Worm (Caenorhabditis elegans) whole organism, early embryonic: ENCODE results near the gene C43F9.7.

Experiments used
- F13C5.2 ChIP-seq: sonication (generic microtip); optimal IDR thresholded peaks from 2 replicates; lab custom pipeline; 2017; ENCODE audit warnings: mild to moderate bottlenecking, missing genetic modification characterization, inconsistent platforms, missing compliant biosample characterization
- aly-1 ChIP-seq: sonication (generic microtip); optimal IDR thresholded peaks from 2 replicates; lab custom pipeline; 2016; ENCODE audit warnings: missing genetic modification characterization, missing compliant biosample characterization
- ama-1 ChIP-seq: fragments of 150-350 bp; optimal IDR thresholded peaks from 2 replicates; lab custom pipeline; 2014
- ceh-13 ChIP-seq: fragments of 200-800 bp; sonication (Bioruptor generic); optimal IDR thresholded peaks from 2 replicates; lab custom pipeline; 2018; ENCODE audit warnings: mild to moderate bottlenecking, missing genetic modification characterization, missing compliant biosample characterization
- ceh-36 ChIP-seq: sonication (generic microtip); optimal IDR thresholded peaks from 2 replicates; lab custom pipeline; 2016; ENCODE audit warnings: missing genetic modification characterization, inconsistent platforms, missing compliant biosample characterization
- flt-1 ChIP-seq: fragments of 200-800 bp; sonication (Bioruptor generic); IDR thresholded peaks from 2 replicates; pipeline ENCODE4 v1.3.6; 2022; ENCODE audit warnings: missing genetic modification characterization, missing compliant biosample characterization
- scrt-1 ChIP-seq: fragments of 200-800 bp; sonication (Bioruptor generic); IDR thresholded peaks from 2 replicates; pipeline ENCODE4 v1.3.6; 2022; ENCODE audit warnings: missing genetic modification characterization, missing compliant biosample characterization
- tbx-37 ChIP-seq: fragments of 200-800 bp; sonication (Bioruptor generic); conservative IDR thresholded peaks from 2 replicates; pipeline ENCODE4 v1.3.6; 2022; ENCODE audit warnings: missing genetic modification reagents, missing genetic modification characterization, missing compliant biosample characterization
- tra-4 ChIP-seq: sonication (generic microtip); optimal IDR thresholded peaks from 2 replicates; lab custom pipeline; 2017; ENCODE audit warnings: missing genetic modification characterization, missing compliant biosample characterization

DNA sequence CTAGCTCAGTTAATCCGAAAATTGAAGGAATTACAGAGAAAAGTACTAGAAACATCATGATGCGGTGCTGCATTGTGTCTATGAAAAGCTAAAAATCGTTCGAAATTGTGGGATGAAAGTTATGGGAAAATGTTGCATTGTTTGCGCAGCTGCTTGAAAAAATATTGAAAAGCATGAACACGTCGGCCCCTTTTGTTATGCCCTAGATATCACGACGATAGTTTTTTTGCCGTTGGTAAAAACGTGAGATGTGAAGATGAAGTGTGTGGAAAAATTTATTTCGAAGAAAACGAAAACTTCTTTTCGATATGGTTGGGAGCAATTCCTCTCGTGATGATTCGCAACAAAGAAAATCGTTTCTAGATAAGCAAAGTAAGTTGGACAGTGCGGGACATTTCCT is 2.8 kb downstream of the C43F9.7 start, which contains the start of the genes C43F9.5 and nkb-2:
- TF ChIP-seq ceh-36 (tag; lab: Kevin White, UChicago) = no peak
- no peak for TF ChIP-seq ama-1
- no peak for TF ChIP-seq scrt-1 (GFP tag; lab: Robert Waterston, UW)
- TF ChIP-seq aly-1 (tag; lab: Kevin White, UChicago) = no peak
- no peak for TF ChIP-seq tra-4 (tag; lab: Kevin White, UChicago)
- TF ChIP-seq ceh-13 = no peak
- no peak for TF ChIP-seq F13C5.2
- TF ChIP-seq tbx-37 (GFP tag; lab: Robert Waterston, UW) = no peak
- TF ChIP-seq flt-1 = no peak
